Worm (Caenorhabditis elegans): ENCODE data around the gene sdz-35.
"Not testable (repeated sequence)": the region's sequence is repeated elsewhere in the genome, so short reads cannot be mapped to it uniquely, and the experiment has no call there.

The sdz-35 gene

DNA sequence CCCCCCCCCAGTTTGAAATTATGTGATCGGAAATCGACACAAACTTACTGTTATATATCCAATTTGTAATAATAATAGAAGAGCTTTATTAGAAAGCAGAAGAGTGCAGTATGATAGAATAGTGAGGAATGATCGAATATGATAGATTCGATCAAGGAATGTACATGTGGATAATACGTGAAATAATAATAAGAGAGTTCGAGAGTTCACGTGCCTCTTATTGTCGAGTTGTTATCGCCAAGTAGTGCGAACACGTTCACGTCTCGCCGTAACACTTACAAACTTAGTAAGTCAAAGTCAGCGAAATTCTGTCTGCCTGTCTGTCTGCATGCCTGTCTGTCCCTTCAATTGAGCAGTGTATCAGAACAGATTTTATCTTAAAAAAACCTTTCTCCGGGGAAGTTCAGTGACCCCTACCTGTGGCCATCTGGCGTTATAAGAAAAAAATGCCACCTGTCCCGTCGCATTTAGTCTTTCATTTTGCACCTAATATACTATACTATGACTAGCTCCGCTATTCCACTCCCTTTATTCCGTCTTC, 25.2 kb downstream of the sdz-35 start, which contains the start of the genes Y27F2A.6 and Y27F2A.8:
Gene Y27F2A.6, minus strand, starts transcription at position 101 of the 541 bp plus-strand sequence.
Gene Y27F2A.8, plus strand, starts transcription at position 491 of the 541 bp plus-strand sequence.
- not testable (repeated sequence) for TF ChIP-seq F13H6.1, sem-4, nhr-237 (tag; optimal IDR thresholded peaks at IDR 0.05)

DNA sequence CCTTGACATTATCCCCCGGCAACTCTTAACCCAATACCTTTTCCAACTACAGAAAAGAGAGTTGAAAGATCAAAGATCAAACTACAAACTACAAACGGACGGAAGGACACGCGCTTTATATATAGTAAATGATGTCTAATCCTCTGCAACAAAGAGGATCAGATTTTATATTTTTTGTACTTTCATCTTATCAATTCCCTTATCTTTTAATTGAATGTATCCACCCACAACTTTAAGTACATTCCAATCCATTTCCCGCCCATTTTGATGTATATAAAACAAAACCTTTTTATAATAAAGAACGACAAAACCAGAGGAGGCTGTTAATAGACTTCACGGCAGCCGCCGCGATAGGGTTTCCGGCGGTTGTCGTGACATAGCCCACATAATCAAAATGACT, 30.9 kb downstream of the sdz-35 start, which contains the start of gene sri-40:
Gene sri-40, plus strand, starts transcription at position 301 of the 400 bp plus-strand sequence.
- TF ChIP-seq nhr-12, ztf-11, lsy-2 (tag; optimal IDR thresholded peaks at IDR 0.05): not testable (repeated sequence)

DNA sequence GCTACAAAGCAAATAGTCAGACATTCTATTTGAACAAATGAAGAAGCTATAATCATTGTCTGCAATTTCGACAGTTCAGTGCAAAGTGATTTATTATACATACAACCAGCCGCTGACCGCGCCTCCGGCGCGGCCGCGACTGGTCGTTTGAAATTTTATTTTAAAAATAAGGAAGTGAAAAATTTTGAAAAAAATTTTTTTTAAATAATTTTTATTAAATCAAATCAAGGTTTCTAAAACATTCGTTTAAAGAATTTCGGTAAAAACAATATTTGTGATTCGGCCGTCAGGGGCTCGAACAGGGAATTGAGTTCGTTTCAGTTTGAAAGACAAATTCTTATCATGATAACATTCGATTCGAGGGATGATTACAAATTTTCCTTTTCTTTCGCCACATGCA, 36.4 kb downstream of the sdz-35 start, which contains the start of gene Y27F2A.10:
Gene Y27F2A.10, minus strand, starts transcription at position 101 of the 400 bp plus-strand sequence.
- TF ChIP-seq sma-9 (GFP tag; optimal IDR thresholded peaks at IDR 0.05), result no peak
- no peak for TF ChIP-seq sma-9 (tag; optimal IDR thresholded peaks at IDR 0.05)
- TF ChIP-seq mdl-1 (tag; optimal IDR thresholded peaks at IDR 0.05), result no peak
- TF ChIP-seq blmp-1 (tag; optimal IDR thresholded peaks at IDR 0.05; ENCODE audit: insufficient read depth), result no peak
- TF ChIP-seq Y55F3AM.14 (GFP tag; optimal IDR thresholded peaks at IDR 0.05), result no peak

DNA sequence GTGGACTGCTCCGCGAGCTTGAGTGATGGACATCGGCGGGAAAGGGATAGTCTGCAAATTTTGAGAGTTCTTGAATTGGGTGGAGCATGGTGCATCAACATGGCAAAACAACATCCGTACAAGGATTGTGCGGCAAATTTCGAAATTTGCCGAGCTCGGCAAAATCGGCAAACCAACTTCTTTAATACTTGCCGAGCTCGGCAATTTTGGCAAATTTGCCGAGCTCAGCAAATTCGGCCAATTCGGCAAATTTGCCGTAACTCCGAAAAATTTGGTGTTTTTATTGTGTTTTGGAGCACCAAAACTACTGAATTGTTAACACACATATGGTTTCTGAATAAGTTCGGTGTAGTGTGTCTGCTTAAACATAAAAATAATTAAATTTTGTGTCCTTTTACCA, 38.5 kb downstream of the sdz-35 start, which contains the start of gene fbxc-55:
Gene fbxc-55, minus strand, starts transcription at position 101 of the 400 bp plus-strand sequence.
- TF ChIP-seq R02D3.7 (tag; optimal IDR thresholded peaks at IDR 0.05), result no peak
- no peak for TF ChIP-seq fos-1 (tag; optimal IDR thresholded peaks at IDR 0.05)
- no peak for TF ChIP-seq alr-1 (tag; optimal IDR thresholded peaks at IDR 0.05)
- no peak for TF ChIP-seq lin-11 (tag; optimal IDR thresholded peaks at IDR 0.05)

DNA sequence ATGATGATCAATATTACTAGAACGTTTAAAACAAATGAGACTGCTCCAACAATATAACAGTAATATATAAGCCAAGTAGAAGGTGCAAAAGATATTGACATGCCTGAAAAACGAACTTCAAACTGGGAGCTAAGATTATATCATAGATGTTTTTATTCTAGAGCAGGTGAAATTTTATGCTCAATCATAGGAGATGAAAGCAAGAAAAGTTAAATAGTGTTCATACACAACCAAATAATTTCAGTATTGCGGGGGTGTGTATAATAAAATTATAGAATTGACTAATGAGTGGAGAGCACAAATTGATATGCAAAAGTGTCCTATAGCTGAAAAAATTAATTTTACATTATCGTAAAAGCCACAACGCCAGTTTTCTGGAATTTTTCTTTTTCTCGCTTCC, 49.6 kb downstream of the sdz-35 start, which contains the start of gene sri-34:
Gene sri-34, minus strand, starts transcription at position 101 of the 400 bp plus-strand sequence.
- TF ChIP-seq Y55F3AM.14 (GFP tag; optimal IDR thresholded peaks at IDR 0.05) (no peak), ama-1 (optimal IDR thresholded peaks at IDR 0.05) (no peak), blmp-1 (tag; optimal IDR thresholded peaks at IDR 0.05; ENCODE audit: insufficient read depth) (no peak)

All from whole organism, L2 larva.